Fruit fly (Drosophila melanogaster): Measurements from ENCODE around the gene MED14.

Gene MED14

dm6 chr3L:603847-604550, 11.0 kb downstream of the MED14 start, which contains the start of gene CG13893 (continued):
- TF ChIP-seq Mio (GFP tag; optimal IDR thresholded peaks at IDR 0.05): no peak
- peak; percentile 94 for TF ChIP-seq woc (GFP tag; optimal IDR thresholded peaks at IDR 0.05)
- no peak for TF ChIP-seq GATAd (GFP tag; optimal IDR thresholded peaks at IDR 0.05)
- no peak for TF ChIP-seq Hr78 (GFP tag; optimal IDR thresholded peaks at IDR 0.05)
- TF ChIP-seq Hr83 (GFP tag; optimal IDR thresholded peaks at IDR 0.05; ENCODE audit: poor library complexity, severe bottlenecking): peak; percentile 92
- TF ChIP-seq sage (GFP tag; optimal IDR thresholded peaks at IDR 0.05): no peak
- no peak for TF ChIP-seq Myc (optimal IDR thresholded peaks at IDR 0.05)
- no peak for TF ChIP-seq lola (GFP tag; optimal IDR thresholded peaks at IDR 0.05)
- TF ChIP-seq foxo (GFP tag; optimal IDR thresholded peaks at IDR 0.05): no peak

- TF ChIP-seq Hr83 (GFP tag; optimal IDR thresholded peaks at IDR 0.05; ENCODE audit: poor library complexity, severe bottlenecking) (no peak), Abd-B (GFP tag; optimal IDR thresholded peaks at IDR 0.05) (no peak), Myc (optimal IDR thresholded peaks at IDR 0.05) (peak; percentile 77), Dfd (GFP tag; optimal IDR thresholded peaks at IDR 0.05) (no peak), dsf (GFP tag; optimal IDR thresholded peaks at IDR 0.05; ENCODE audit: borderline replicate concordance) (no peak), dmrt93B (GFP tag; optimal IDR thresholded peaks at IDR 0.05) (no peak)
Measured at dm6 chr3L:604701-605100, 11.7 kb downstream of the MED14 start.

- TF ChIP-seq Dif (GFP tag; optimal IDR thresholded peaks at IDR 0.05; ENCODE audit: partially characterized antibody) (no peak), CG32264 (GFP tag; optimal IDR thresholded peaks at IDR 0.05) (no peak), brk (GFP tag; optimal IDR thresholded peaks at IDR 0.05) (peak; percentile 44), Myc (optimal IDR thresholded peaks at IDR 0.05) (peak; percentile 84), Rel (GFP tag; optimal IDR thresholded peaks at IDR 0.05) (no peak), Rel (tag; optimal IDR thresholded peaks at IDR 0.05) (peak; percentile 36), Hr83 (GFP tag; optimal IDR thresholded peaks at IDR 0.05; ENCODE audit: poor library complexity, severe bottlenecking) (peak; percentile 18), h (GFP tag; optimal IDR thresholded peaks at IDR 0.05) (peak; percentile 11)
Measured at dm6 chr3L:606490-607327, 13.7 kb downstream of the MED14 start, which contains the start of gene Reg-2. Gene Reg-2 (minus strand): TSS chr3L:606569.

- TF ChIP-seq h (GFP tag; optimal IDR thresholded peaks at IDR 0.05) (no peak), CrebA (GFP tag; optimal IDR thresholded peaks at IDR 0.05; ENCODE audit: borderline replicate concordance) (peak; percentile 23)
Measured at dm6 chr3L:607551-608314, 14.7 kb downstream of the MED14 start.

- TF ChIP-seq Myc (optimal IDR thresholded peaks at IDR 0.05): no peak
- peak; percentile 46 for TF ChIP-seq tai (GFP tag; optimal IDR thresholded peaks at IDR 0.05)
- TF ChIP-seq fru (GFP tag; optimal IDR thresholded peaks at IDR 0.05): peak; percentile 89
- TF ChIP-seq woc (GFP tag; optimal IDR thresholded peaks at IDR 0.05): peak; percentile 84
- peak; percentile 77 for TF ChIP-seq Hnf4 (GFP tag; optimal IDR thresholded peaks at IDR 0.05)
- peak; percentile 83 for TF ChIP-seq ey (GFP tag; optimal IDR thresholded peaks at IDR 0.05)
- no peak for TF ChIP-seq Dfd (GFP tag; optimal IDR thresholded peaks at IDR 0.05)
- TF ChIP-seq dl (GFP tag; optimal IDR thresholded peaks at IDR 0.05; ENCODE audit: insufficient read depth in 1 of 2, partially characterized antibody in 2 of 2): no peak
- peak; percentile 80 for TF ChIP-seq dmrt93B (GFP tag; optimal IDR thresholded peaks at IDR 0.05)
- TF ChIP-seq N (GFP tag; optimal IDR thresholded peaks at IDR 0.05): no peak
- no peak for TF ChIP-seq Hr78 (GFP tag; optimal IDR thresholded peaks at IDR 0.05)
- TF ChIP-seq OdsH (GFP tag; optimal IDR thresholded peaks at IDR 0.05): peak; percentile 86
- peak; percentile 44 for TF ChIP-seq dsf (GFP tag; optimal IDR thresholded peaks at IDR 0.05; ENCODE audit: borderline replicate concordance)
- peak; percentile 47 for TF ChIP-seq CrebA (GFP tag; optimal IDR thresholded peaks at IDR 0.05; ENCODE audit: borderline replicate concordance)
- peak; percentile 84 for TF ChIP-seq sage (GFP tag; optimal IDR thresholded peaks at IDR 0.05)
- no peak for TF ChIP-seq lola (GFP tag; optimal IDR thresholded peaks at IDR 0.05)
- peak; percentile 37 to 90 for TF ChIP-seq foxo (GFP tag; optimal IDR thresholded peaks at IDR 0.05)
- TF ChIP-seq CG9705 (GFP tag; optimal IDR thresholded peaks at IDR 0.05): peak; percentile 66
- TF ChIP-seq h (GFP tag; optimal IDR thresholded peaks at IDR 0.05): peak; percentile 85
- TF ChIP-seq Jra (GFP tag; optimal IDR thresholded peaks at IDR 0.05): peak; percentile 37
- TF ChIP-seq Rel (GFP tag; optimal IDR thresholded peaks at IDR 0.05): peak; percentile 22
- TF ChIP-seq Rel (tag; optimal IDR thresholded peaks at IDR 0.05): no peak
- peak; percentile 66 for TF ChIP-seq HLH106 (tag; optimal IDR thresholded peaks at IDR 0.05)
- peak; percentile 90 for TF ChIP-seq Sp1 (GFP tag; optimal IDR thresholded peaks at IDR 0.05)
- TF ChIP-seq br (GFP tag; optimal IDR thresholded peaks at IDR 0.05): peak; percentile 85
- no peak for TF ChIP-seq Dif (GFP tag; optimal IDR thresholded peaks at IDR 0.05; ENCODE audit: partially characterized antibody)
- peak; percentile 57 for TF ChIP-seq brk (GFP tag; optimal IDR thresholded peaks at IDR 0.05)
- no peak for TF ChIP-seq jim (GFP tag; optimal IDR thresholded peaks at IDR 0.05)
- TF ChIP-seq usp (GFP tag; optimal IDR thresholded peaks at IDR 0.05): no peak
- TF ChIP-seq psq (GFP tag; optimal IDR thresholded peaks at IDR 0.05): peak; percentile 67
- peak; percentile 59 for TF ChIP-seq CG32264 (GFP tag; optimal IDR thresholded peaks at IDR 0.05)
Measured at dm6 chr3L:608362-608761, 15.3 kb downstream of the MED14 start.
